Worm (Caenorhabditis elegans) whole organism, early embryonic: Measurements from ENCODE around the gene gpdh-2.

Experiments
- B0310.2 ChIP-seq: sonication (generic microtip); optimal IDR thresholded peaks from 2 replicates; lab custom pipeline; 2016; ENCODE audit warnings: mild to moderate bottlenecking, missing genetic modification characterization, missing compliant biosample characterization
- aly-1 ChIP-seq: sonication (generic microtip); optimal IDR thresholded peaks from 2 replicates; lab custom pipeline; 2016; ENCODE audit warnings: missing genetic modification characterization, missing compliant biosample characterization
- ama-1 ChIP-seq: fragments of 150-350 bp; optimal IDR thresholded peaks from 2 replicates; lab custom pipeline; 2014
- ceh-13 ChIP-seq: fragments of 200-800 bp; sonication (Bioruptor generic); optimal IDR thresholded peaks from 2 replicates; lab custom pipeline; 2018; ENCODE audit warnings: mild to moderate bottlenecking, missing genetic modification characterization, missing compliant biosample characterization
- ceh-36 ChIP-seq: sonication (generic microtip); optimal IDR thresholded peaks from 2 replicates; lab custom pipeline; 2016; ENCODE audit warnings: missing genetic modification characterization, inconsistent platforms, missing compliant biosample characterization
- flt-1 ChIP-seq: fragments of 200-800 bp; sonication (Bioruptor generic); IDR thresholded peaks from 2 replicates; pipeline ENCODE4 v1.3.6; 2022; ENCODE audit warnings: missing genetic modification characterization, missing compliant biosample characterization
- hmg-4 ChIP-seq: fragments of 200-800 bp; sonication (Bioruptor generic); optimal IDR thresholded peaks from 2 replicates; lab custom pipeline; 2018; ENCODE audit warnings: mild to moderate bottlenecking, missing genetic modification characterization, missing compliant biosample characterization
- hnd-1 ChIP-seq: sonication (generic microtip); optimal IDR thresholded peaks from 2 replicates; lab custom pipeline; 2016; ENCODE audit warnings: missing genetic modification characterization, missing compliant biosample characterization
- pes-1 ChIP-seq: fragments of 200-800 bp; sonication (Bioruptor generic); IDR thresholded peaks from 2 replicates; pipeline ENCODE4 v1.3.6; 2022; ENCODE audit warnings: missing genetic modification reagents, missing genetic modification characterization, missing compliant biosample characterization
- scrt-1 ChIP-seq: fragments of 200-800 bp; sonication (Bioruptor generic); IDR thresholded peaks from 2 replicates; pipeline ENCODE4 v1.3.6; 2022; ENCODE audit warnings: missing genetic modification characterization, missing compliant biosample characterization
- tbx-11 ChIP-seq: fragments of 200-800 bp; sonication (Bioruptor generic); IDR thresholded peaks from 2 replicates; pipeline ENCODE4 v1.3.6; 2022; ENCODE audit warnings: missing genetic modification characterization, missing compliant biosample characterization
- tbx-37 ChIP-seq: fragments of 200-800 bp; sonication (Bioruptor generic); conservative IDR thresholded peaks from 2 replicates; pipeline ENCODE4 v1.3.6; 2022; ENCODE audit warnings: missing genetic modification reagents, missing genetic modification characterization, missing compliant biosample characterization
- tra-4 ChIP-seq: sonication (generic microtip); optimal IDR thresholded peaks from 2 replicates; lab custom pipeline; 2017; ENCODE audit warnings: missing genetic modification characterization, missing compliant biosample characterization

DNA sequence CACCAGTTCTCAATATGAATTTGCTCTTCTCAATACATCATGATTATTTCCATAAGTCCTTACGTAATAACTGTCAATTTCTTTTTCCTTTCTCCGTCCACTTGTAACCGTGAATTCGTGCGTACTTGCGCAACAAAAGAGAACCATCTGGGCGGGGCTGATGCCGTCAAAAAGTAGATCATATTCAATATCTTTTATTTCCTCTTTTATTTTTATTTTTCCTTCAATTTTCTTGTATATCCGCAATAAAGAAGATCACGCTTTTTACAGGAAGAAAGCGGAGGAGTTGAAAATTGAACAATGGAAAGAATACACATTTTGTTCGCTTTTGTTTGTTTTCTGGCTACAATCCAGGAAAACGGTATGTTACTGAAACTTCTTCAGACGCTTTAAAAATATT, 33.9 kb upstream of the gpdh-2 start, which contains the start of gene mam-7:
- no peak for TF ChIP-seq B0310.2 (tag; lab: Kevin White, UChicago)
- TF ChIP-seq tbx-37 (GFP tag; lab: Robert Waterston, UW), result no peak
- no peak for TF ChIP-seq aly-1 (tag; lab: Kevin White, UChicago)
- TF ChIP-seq hmg-4, result no peak
- no peak for TF ChIP-seq flt-1 (GFP tag; lab: Robert Waterston, UW)
- TF ChIP-seq tbx-11 (GFP tag; lab: Robert Waterston, UW), result no peak
- TF ChIP-seq hnd-1 (tag; lab: Kevin White, UChicago), result no peak
- no peak for TF ChIP-seq ama-1 (lab: Kevin White, UChicago)
- no peak for TF ChIP-seq scrt-1
- no peak for TF ChIP-seq pes-1 (GFP tag; lab: Robert Waterston, UW)
- no peak for TF ChIP-seq ceh-36
- TF ChIP-seq tra-4 (tag; lab: Kevin White, UChicago), result no peak
- TF ChIP-seq ceh-13, result no peak
